Fruit fly (Drosophila melanogaster) whole organism, wandering third instar larva: ENCODE results near the gene UQCR-14.

Experiments
- Abd-B ChIP-seq: fragments of >200 bp; optimal IDR thresholded peaks from 2 replicates; lab custom pipeline; 2017; ENCODE audit warnings: missing biosample characterization, missing genetic modification characterization
- CG32264 ChIP-seq: fragments of 200-800 bp; sonication (Bioruptor generic); optimal IDR thresholded peaks from 2 replicates; lab custom pipeline; 2016; ENCODE audit warnings: missing biosample characterization, missing genetic modification characterization
- CG9705 ChIP-seq: fragments of 200-800 bp; sonication (Bioruptor generic); optimal IDR thresholded peaks from 2 replicates; lab custom pipeline; 2018; ENCODE audit warnings: missing biosample characterization, mild to moderate bottlenecking, missing genetic modification characterization
- CrebA ChIP-seq: fragments of 200-800 bp; sonication (Bioruptor generic); optimal IDR thresholded peaks from 2 replicates; lab custom pipeline; 2016; ENCODE audit warnings: missing biosample characterization, mild to moderate bottlenecking, missing genetic modification characterization, borderline replicate concordance
- Dfd ChIP-seq: fragments of >200 bp; optimal IDR thresholded peaks from 2 replicates; lab custom pipeline; 2017; ENCODE audit warnings: missing biosample characterization, missing genetic modification characterization
- Dif ChIP-seq: fragments of 200-275, 200-300 bp; sonication (Bioruptor generic); optimal IDR thresholded peaks from 2 replicates; lab custom pipeline; 2018; ENCODE audit warnings: missing biosample characterization, missing genetic modification characterization; ENCODE audit not compliant: partially characterized antibody
- GATAd ChIP-seq: sonication (Bioruptor generic); optimal IDR thresholded peaks from 2 replicates; lab custom pipeline; 2016; ENCODE audit warnings: missing biosample characterization, missing genetic modification characterization
- HLH106 ChIP-seq: fragments of 200-800 bp; optimal IDR thresholded peaks from 3 replicates; lab custom pipeline; 2019; ENCODE audit warnings: missing biosample characterization, mild to moderate bottlenecking, missing genetic modification characterization, moderate library complexity
- Hnf4 ChIP-seq: fragments of 200-800 bp; sonication (Bioruptor generic); optimal IDR thresholded peaks from 2 replicates; lab custom pipeline; 2016; ENCODE audit warnings: missing biosample characterization, mild to moderate bottlenecking, missing genetic modification characterization
- Hr78 ChIP-seq: fragments of >200 bp; optimal IDR thresholded peaks from 2 replicates; lab custom pipeline; 2017; ENCODE audit warnings: missing biosample characterization, missing genetic modification characterization
- Hr83 ChIP-seq: fragments of 200-300 bp; sonication (Bioruptor generic); optimal IDR thresholded peaks from 2 replicates; lab custom pipeline; 2016; ENCODE audit warnings: missing biosample characterization, mild to moderate bottlenecking, missing genetic modification characterization, moderate library complexity; ENCODE audit not compliant: poor library complexity, severe bottlenecking
- Jra ChIP-seq: sonication (Bioruptor generic); optimal IDR thresholded peaks from 2 replicates; lab custom pipeline; 2016; ENCODE audit warnings: missing biosample characterization, missing genetic modification characterization
- Mio ChIP-seq: sonication (Bioruptor generic); optimal IDR thresholded peaks from 2 replicates; lab custom pipeline; 2016; ENCODE audit warnings: missing biosample characterization, missing genetic modification characterization
- Myc ChIP-seq: fragments of >200 bp; optimal IDR thresholded peaks from 2 replicates; lab custom pipeline; 2017
- N ChIP-seq: fragments of >200 bp; optimal IDR thresholded peaks from 2 replicates; lab custom pipeline; 2018; ENCODE audit warnings: missing biosample characterization, missing external identifiers, missing genetic modification characterization
- OdsH ChIP-seq: fragments of 200-800 bp; sonication (Bioruptor generic); optimal IDR thresholded peaks from 2 replicates; lab custom pipeline; 2016; ENCODE audit warnings: missing biosample characterization, mild to moderate bottlenecking, missing genetic modification characterization
- Rel ChIP-seq, 2 experiments: fragments of 200-800 bp; sonication (Bioruptor generic) in 1 of 2; optimal IDR thresholded peaks; 2 replicates in 1 of 2; 3 replicates in 1 of 2; lab custom pipeline; 2016 to 2019; ENCODE audit warnings: mild to moderate bottlenecking in 2 of 2, missing biosample characterization in 2 of 2, missing genetic modification characterization in 2 of 2, moderate library complexity in 1 of 2
- Sp1 ChIP-seq: fragments of 200-800 bp; sonication (Bioruptor generic); optimal IDR thresholded peaks from 3 replicates; lab custom pipeline; 2019; ENCODE audit warnings: missing biosample characterization, mild to moderate bottlenecking, missing genetic modification characterization, moderate library complexity
- Vsx2 ChIP-seq: fragments of 200-300, 225-300 bp; sonication (Bioruptor generic); optimal IDR thresholded peaks from 2 replicates; lab custom pipeline; 2018; ENCODE audit warnings: missing biosample characterization, missing genetic modification characterization; ENCODE audit not compliant: partially characterized antibody
- br ChIP-seq: fragments of 200-800 bp; sonication (Bioruptor generic); optimal IDR thresholded peaks from 2 replicates; lab custom pipeline; 2016; ENCODE audit warnings: missing biosample characterization, missing genetic modification characterization
- brk ChIP-seq: fragments of 200-800 bp; sonication (Bioruptor generic); optimal IDR thresholded peaks from 2 replicates; lab custom pipeline; 2016; ENCODE audit warnings: missing biosample characterization, mild to moderate bottlenecking, missing genetic modification characterization
- dl ChIP-seq, 2 experiments: fragments of 175-275, 200-275 bp in 1 of 2; fragments of 200-275 bp in 1 of 2; sonication (Bioruptor generic); optimal IDR thresholded peaks; lab custom pipeline; 2018; ENCODE audit warnings: mild to moderate bottlenecking in 2 of 2, missing biosample characterization in 2 of 2, missing genetic modification characterization in 2 of 2, moderate library complexity in 2 of 2; ENCODE audit not compliant: partially characterized antibody in 2 of 2, insufficient read depth in 1 of 2
- dmrt93B ChIP-seq: fragments of 200-800 bp; sonication (Bioruptor generic); optimal IDR thresholded peaks from 2 replicates; lab custom pipeline; 2018; ENCODE audit warnings: missing biosample characterization, mild to moderate bottlenecking, missing genetic modification characterization
- dsf ChIP-seq: sonication (Bioruptor generic); optimal IDR thresholded peaks from 2 replicates; lab custom pipeline; 2016; ENCODE audit warnings: missing biosample characterization, missing genetic modification characterization, borderline replicate concordance
- ey ChIP-seq: fragments of 200-800 bp; sonication (Bioruptor generic); optimal IDR thresholded peaks from 2 replicates; lab custom pipeline; 2016; ENCODE audit warnings: missing biosample characterization, missing genetic modification characterization
- foxo ChIP-seq, 2 experiments: fragments of 200-800 bp; sonication (Bioruptor generic); optimal IDR thresholded peaks; 2 replicates in 1 of 2; 3 replicates in 1 of 2; lab custom pipeline; 2016 to 2017; ENCODE audit warnings: missing biosample characterization in 2 of 2, missing genetic modification characterization in 2 of 2
- fru ChIP-seq: fragments of 200-800 bp; sonication (Bioruptor generic); optimal IDR thresholded peaks from 3 replicates; lab custom pipeline; 2016; ENCODE audit warnings: missing biosample characterization, mild to moderate bottlenecking, missing genetic modification characterization
- h ChIP-seq: fragments of 200-800 bp; sonication (Bioruptor generic); optimal IDR thresholded peaks from 3 replicates; lab custom pipeline; 2016; ENCODE audit warnings: missing biosample characterization, mild to moderate bottlenecking, missing genetic modification characterization
- jim ChIP-seq: fragments of 175-275, 200-325 bp; sonication (Bioruptor generic); optimal IDR thresholded peaks from 2 replicates; lab custom pipeline; 2016; ENCODE audit warnings: missing biosample characterization, mild to moderate bottlenecking, missing genetic modification characterization
- lola ChIP-seq: fragments of >200 bp; optimal IDR thresholded peaks from 2 replicates; lab custom pipeline; 2017; ENCODE audit warnings: missing biosample characterization, missing genetic modification characterization
- pan ChIP-seq: fragments of >200 bp; optimal IDR thresholded peaks from 2 replicates; lab custom pipeline; 2017
- psq ChIP-seq: fragments of 200-800 bp; sonication (Bioruptor generic); optimal IDR thresholded peaks from 3 replicates; lab custom pipeline; 2017; ENCODE audit warnings: missing biosample characterization, mild to moderate bottlenecking, missing genetic modification characterization, moderate library complexity
- rgr ChIP-seq: fragments of 200-800 bp; sonication (Bioruptor generic); optimal IDR thresholded peaks from 3 replicates; lab custom pipeline; 2016; ENCODE audit warnings: missing biosample characterization, mild to moderate bottlenecking, missing genetic modification characterization
- sage ChIP-seq: fragments of 200-800 bp; sonication (Bioruptor generic); optimal IDR thresholded peaks from 2 replicates; lab custom pipeline; 2016; ENCODE audit warnings: missing biosample characterization, mild to moderate bottlenecking, missing genetic modification characterization
- usp ChIP-seq: fragments of >200 bp; optimal IDR thresholded peaks from 2 replicates; lab custom pipeline; 2017; ENCODE audit warnings: missing biosample characterization, missing genetic modification characterization
- woc ChIP-seq: sonication (Bioruptor generic); optimal IDR thresholded peaks from 2 replicates; lab custom pipeline; 2016; ENCODE audit warnings: missing biosample characterization, mild to moderate bottlenecking, missing genetic modification characterization

The UQCR-14 gene

dm6 chrX:16319558-16319924 is 33.5 kb downstream of the UQCR-14 start:
- TF ChIP-seq CrebA (no peak), sage (GFP tag; lab: Kevin White, UChicago) (no peak), Dfd (GFP tag; lab: Kevin White, UChicago) (no peak), HLH106 (tag; lab: Kevin White, UChicago) (no peak), dsf (GFP tag; lab: Kevin White, UChicago) (no peak), brk (GFP tag; lab: Kevin White, UChicago) (no peak), Myc (no peak), Dif (GFP tag; lab: Kevin White, UChicago) (no peak), Mio (GFP tag; lab: Kevin White, UChicago) (no peak), lola (no peak), woc (GFP tag; lab: Kevin White, UChicago) (no peak), N (GFP tag; lab: Kevin White, UChicago) (no peak), dmrt93B (GFP tag; lab: Kevin White, UChicago) (no peak), fru (GFP tag; lab: Kevin White, UChicago) (no peak), Hr83 (GFP tag; lab: Kevin White, UChicago) (no peak), CG32264 (GFP tag; lab: Kevin White, UChicago) (no peak), ey (GFP tag; lab: Kevin White, UChicago) (no peak), usp (GFP tag; lab: Kevin White, UChicago) (no peak)

- TF ChIP-seq rgr (GFP tag; lab: Kevin White, UChicago): peak; percentile 43
- no peak for TF ChIP-seq pan (lab: Kevin White, UChicago)
- TF ChIP-seq Sp1 (GFP tag; lab: Kevin White, UChicago): peak; percentile 39
- TF ChIP-seq dsf (GFP tag; lab: Kevin White, UChicago): no peak
- peak in 1 of 2 experiments; percentile 31 for TF ChIP-seq foxo (GFP tag; optimal IDR thresholded peaks at IDR 0.05; lab: Kevin White, UChicago)
- no peak for TF ChIP-seq Abd-B (GFP tag; lab: Kevin White, UChicago)
- TF ChIP-seq Rel (GFP tag; optimal IDR thresholded peaks at IDR 0.05; lab: Kevin White, UChicago): peak; percentile 5
- TF ChIP-seq Rel (tag; optimal IDR thresholded peaks at IDR 0.05; lab: Kevin White, UChicago): peak; percentile 8
- no peak for TF ChIP-seq ey (GFP tag; lab: Kevin White, UChicago)
- no peak for TF ChIP-seq br
- no peak for TF ChIP-seq GATAd
- no peak for TF ChIP-seq usp (GFP tag; lab: Kevin White, UChicago)
- TF ChIP-seq jim: peak; percentile 57
- TF ChIP-seq fru (GFP tag; lab: Kevin White, UChicago): no peak
- peak; percentile 50 for TF ChIP-seq Hnf4 (GFP tag; lab: Kevin White, UChicago)
- TF ChIP-seq sage (GFP tag; lab: Kevin White, UChicago): no peak
- peak; percentile 10 for TF ChIP-seq Myc
- TF ChIP-seq Hr83 (GFP tag; lab: Kevin White, UChicago): peak; percentile 77
- TF ChIP-seq h (GFP tag; lab: Kevin White, UChicago): peak; percentile 42
- no peak for TF ChIP-seq brk (GFP tag; lab: Kevin White, UChicago)
- peak; percentile 59 for TF ChIP-seq woc (GFP tag; lab: Kevin White, UChicago)
- no peak for TF ChIP-seq CG9705 (GFP tag; lab: Kevin White, UChicago)
- TF ChIP-seq Hr78 (GFP tag; lab: Kevin White, UChicago): no peak
- no peak for TF ChIP-seq dl (GFP tag; optimal IDR thresholded peaks at IDR 0.05; lab: Kevin White, UChicago; ENCODE audit: insufficient read depth in 1 of 2, partially characterized antibody in 2 of 2)
- TF ChIP-seq Vsx2 (GFP tag; lab: Kevin White, UChicago): no peak
- no peak for TF ChIP-seq psq
- TF ChIP-seq N (GFP tag; lab: Kevin White, UChicago): no peak
- no peak for TF ChIP-seq Jra (GFP tag; lab: Kevin White, UChicago)
- no peak for TF ChIP-seq OdsH (GFP tag; lab: Kevin White, UChicago)
- peak; percentile 5 for TF ChIP-seq Dif (GFP tag; lab: Kevin White, UChicago)
- TF ChIP-seq lola: no peak
These were observed 34.3 kb downstream of the UQCR-14 start, which contains the start of gene Cyp1 for dm6 chrX:16320197-16320921. Gene Cyp1 (minus strand): TSS chrX:16320370.
